Worm (Caenorhabditis elegans): Measurements from ENCODE around the gene sir-2.3.

DNA sequence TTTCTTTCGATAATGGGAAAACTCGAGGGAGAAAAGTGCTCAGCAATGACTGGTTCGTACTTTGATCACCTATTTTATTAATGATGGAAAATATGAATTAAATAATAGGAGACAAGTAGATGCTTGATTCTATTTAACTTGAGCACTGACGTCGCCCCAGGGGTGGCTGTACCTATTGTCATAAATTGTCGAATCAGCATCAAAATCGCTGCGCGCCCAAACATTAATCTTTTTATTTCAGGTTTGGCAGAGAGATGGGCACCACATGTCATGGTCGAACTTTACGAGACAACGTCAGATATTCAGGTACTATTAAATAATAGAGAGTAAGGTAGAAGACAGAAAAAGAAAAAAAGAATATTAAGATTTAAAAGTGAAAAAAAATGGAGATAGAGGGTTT, 7.2 kb upstream of the sir-2.3 start:
- TF ChIP-seq lin-39 (tag; optimal IDR thresholded peaks at IDR 0.05) (no peak), fkh-10 (GFP tag; optimal IDR thresholded peaks at IDR 0.05) (no peak), fos-1 (tag; optimal IDR thresholded peaks at IDR 0.05) (no peak), aha-1 (tag) (peak; percentile 96), hif-1 (tag; optimal IDR thresholded peaks at IDR 0.05) (no peak), spr-1 (tag; optimal IDR thresholded peaks at IDR 0.05) (no peak), lin-15B (tag; optimal IDR thresholded peaks at IDR 0.05) (no peak), Y105C5A.15 (GFP tag; IDR thresholded peaks at IDR 0.05) (no peak), dmd-8 (GFP tag; IDR thresholded peaks at IDR 0.05) (no peak)

All from whole organism, L4 larva.